Fruit fly (Drosophila melanogaster) whole organism, embryonic: Measurements from ENCODE around the gene zetaCOP.
A peak's percentile ranks its signal among the peaks of the same experiment; 100 is the strongest.

Experiments
- Abd-B ChIP-seq: fragments of 200-800 bp; sonication (Bioruptor generic); optimal IDR thresholded peaks from 2 replicates; lab custom pipeline; 2018; ENCODE audit warnings: missing biosample characterization, mild to moderate bottlenecking, missing genetic modification characterization, moderate library complexity
- Aef1 ChIP-seq: fragments of 200-800 bp; sonication (Bioruptor generic); IDR thresholded peaks from 3 replicates; pipeline ENCODE4 v1.3.6; 2022; ENCODE audit warnings: missing biosample characterization, missing genetic modification characterization
- Awh ChIP-seq: fragments of 200-800 bp; sonication (Bioruptor generic); IDR thresholded peaks from 2 replicates; pipeline ENCODE4, ENCODE4 v1.3.6; 2022; ENCODE audit warnings: missing biosample characterization, missing genetic modification characterization
- CG11247 ChIP-seq: fragments of 200-800 bp; sonication (Bioruptor generic); IDR thresholded peaks from 2 replicates; pipeline ENCODE4 v1.3.6; 2022; ENCODE audit warnings: missing biosample characterization, missing genetic modification characterization
- CG11560 ChIP-seq: fragments of 200-800 bp; sonication (Bioruptor generic); IDR thresholded peaks from 3 replicates; pipeline ENCODE4 v1.3.6; 2022; ENCODE audit warnings: missing biosample characterization, missing genetic modification characterization
- CG12104 ChIP-seq: fragments of 200-800 bp; sonication (Bioruptor generic); optimal IDR thresholded peaks from 3 replicates; lab custom pipeline; 2016; ENCODE audit warnings: missing biosample characterization, missing genetic modification characterization
- CG13624 ChIP-seq: fragments of 200-800 bp; sonication (Bioruptor generic); optimal IDR thresholded peaks from 2 replicates; lab custom pipeline; 2016; ENCODE audit warnings: missing biosample characterization, missing genetic modification characterization
- CG14014 ChIP-seq: fragments of 200-800 bp; sonication (Bioruptor generic); IDR thresholded peaks from 2 replicates; pipeline ENCODE4 v1.3.6; 2022; ENCODE audit warnings: missing biosample characterization, missing genetic modification characterization
- CG14050 ChIP-seq: fragments of 200-800 bp; sonication (Bioruptor generic); IDR thresholded peaks from 3 replicates; pipeline ENCODE4 v1.3.6; 2022; ENCODE audit warnings: missing biosample characterization, missing genetic modification characterization
- CG15514 ChIP-seq: fragments of 200-800 bp; sonication (Bioruptor generic); optimal IDR thresholded peaks from 3 replicates; lab custom pipeline; 2017; ENCODE audit warnings: missing biosample characterization, missing genetic modification characterization, mild to moderate bottlenecking, moderate library complexity, missing genetic modification reagents
- CG1603 ChIP-seq: fragments of 200-800 bp; sonication (Bioruptor generic); optimal IDR thresholded peaks from 2 replicates; lab custom pipeline; 2019; ENCODE audit warnings: missing biosample characterization, mild to moderate bottlenecking, missing genetic modification characterization, moderate library complexity
- CG17186 ChIP-seq: fragments of 200-800 bp; sonication (Bioruptor generic); optimal IDR thresholded peaks from 3 replicates; lab custom pipeline; 2017; ENCODE audit warnings: missing biosample characterization, missing genetic modification reagents, missing genetic modification characterization
- CG17912 ChIP-seq: fragments of 200-800 bp; sonication (Bioruptor generic); optimal IDR thresholded peaks from 2 replicates; lab custom pipeline; 2018; ENCODE audit warnings: missing biosample characterization, mild to moderate bottlenecking, missing genetic modification characterization
- CG2889 ChIP-seq: fragments of 200-800 bp; sonication (Bioruptor generic); IDR thresholded peaks from 3 replicates; pipeline ENCODE4 v1.3.6; 2022; ENCODE audit warnings: missing biosample characterization, missing genetic modification characterization
- CG31441 ChIP-seq: fragments of 200-800 bp; sonication (Bioruptor generic); IDR thresholded peaks from 2 replicates; pipeline ENCODE4 v1.3.6; 2022; ENCODE audit warnings: missing biosample characterization, missing genetic modification characterization
- CG3163 ChIP-seq: fragments of 200-800 bp; sonication (Bioruptor generic); optimal IDR thresholded peaks from 3 replicates; lab custom pipeline; 2016; ENCODE audit warnings: missing biosample characterization, missing genetic modification characterization
- CG33557 ChIP-seq: fragments of 200-800 bp; sonication (Bioruptor generic); optimal IDR thresholded peaks from 2 replicates; lab custom pipeline; 2019; ENCODE audit warnings: missing biosample characterization, mild to moderate bottlenecking, missing genetic modification characterization, moderate library complexity
- CG3838 ChIP-seq: fragments of 200-800 bp; sonication (Bioruptor generic); optimal IDR thresholded peaks from 3 replicates; lab custom pipeline; 2016; ENCODE audit warnings: missing biosample characterization, missing genetic modification characterization
- CG4282 ChIP-seq: fragments of 200-800 bp; sonication (Bioruptor generic); optimal IDR thresholded peaks from 2 replicates; lab custom pipeline; 2016; ENCODE audit warnings: missing biosample characterization, missing genetic modification characterization
- CG43689 ChIP-seq: fragments of 200-800 bp; sonication (Bioruptor generic); IDR thresholded peaks from 2 replicates; pipeline ENCODE4 v1.3.6; 2022; ENCODE audit warnings: missing biosample characterization, missing genetic modification characterization
- CG7271 ChIP-seq: fragments of 200-800 bp; sonication (Bioruptor generic); optimal IDR thresholded peaks from 2 replicates; lab custom pipeline; 2018; ENCODE audit warnings: missing biosample characterization, mild to moderate bottlenecking, missing genetic modification characterization, moderate library complexity
- CG9727 ChIP-seq: fragments of 200-800 bp; sonication (Bioruptor generic); optimal IDR thresholded peaks from 3 replicates; lab custom pipeline; 2017; ENCODE audit warnings: missing biosample characterization, mild to moderate bottlenecking, missing genetic modification characterization
- CrebB ChIP-seq: fragments of 200-800 bp; sonication (Bioruptor generic); optimal IDR thresholded peaks from 3 replicates; lab custom pipeline; 2018; ENCODE audit warnings: missing biosample characterization, mild to moderate bottlenecking, missing genetic modification characterization
- Dip3 ChIP-seq: fragments of 200-800 bp; sonication (Bioruptor generic); optimal IDR thresholded peaks from 3 replicates; lab custom pipeline; 2016; ENCODE audit warnings: missing biosample characterization, missing genetic modification characterization
- Dp ChIP-seq: fragments of 200-800 bp; sonication (Bioruptor generic); optimal IDR thresholded peaks from 2 replicates; lab custom pipeline; 2018; ENCODE audit warnings: missing biosample characterization, mild to moderate bottlenecking, missing genetic modification characterization, moderate library complexity
- Dref ChIP-seq: fragments of 200-800 bp; sonication (Bioruptor generic); IDR thresholded peaks from 2 replicates; pipeline ENCODE4 v1.3.6; 2022; ENCODE audit warnings: missing biosample characterization, missing genetic modification characterization
- ERR ChIP-seq: fragments of 200-800 bp; sonication (Bioruptor generic); optimal IDR thresholded peaks from 2 replicates; lab custom pipeline; 2016; ENCODE audit warnings: missing biosample characterization, missing genetic modification characterization
- Elba2 ChIP-seq: fragments of 200-800 bp; sonication (Bioruptor generic); optimal IDR thresholded peaks from 3 replicates; lab custom pipeline; 2016; ENCODE audit warnings: missing biosample characterization, missing genetic modification characterization
- HLH3B ChIP-seq: fragments of 200-800 bp; sonication (Bioruptor generic); IDR thresholded peaks from 2 replicates; pipeline ENCODE4 v1.3.6; 2022; ENCODE audit warnings: missing biosample characterization, missing genetic modification characterization
- HmgZ ChIP-seq: fragments of 200-800 bp; sonication (Bioruptor generic); optimal IDR thresholded peaks from 2 replicates; lab custom pipeline; 2018; ENCODE audit warnings: missing biosample characterization, mild to moderate bottlenecking, missing genetic modification characterization
- Hr39 ChIP-seq: fragments of >200 bp; optimal IDR thresholded peaks from 2 replicates; lab custom pipeline; 2017
- Lhr ChIP-seq: fragments of 200-800 bp; sonication (Bioruptor generic); optimal IDR thresholded peaks from 3 replicates; lab custom pipeline; 2017; ENCODE audit warnings: mild to moderate bottlenecking, missing biosample characterization, missing genetic modification reagents, missing genetic modification characterization
- NK7.1 ChIP-seq: fragments of 200-800 bp; sonication (Bioruptor generic); optimal IDR thresholded peaks from 3 replicates; lab custom pipeline; 2016; ENCODE audit warnings: missing biosample characterization, missing genetic modification characterization
- Ssrp ChIP-seq: fragments of 200-800 bp; sonication (Bioruptor generic); optimal IDR thresholded peaks from 2 replicates; lab custom pipeline; 2018; ENCODE audit warnings: missing biosample characterization, mild to moderate bottlenecking, missing genetic modification characterization, moderate library complexity
- Tbp ChIP-seq: fragments of >200 bp; optimal IDR thresholded peaks from 2 replicates; lab custom pipeline; 2018; ENCODE audit warnings: missing biosample characterization, missing genetic modification characterization
- Xrp1 ChIP-seq: fragments of 200-800 bp; sonication (Bioruptor generic); IDR thresholded peaks from 2 replicates; pipeline ENCODE4 v1.3.6; 2022; ENCODE audit warnings: missing biosample characterization, missing genetic modification characterization
- ase ChIP-seq: fragments of 200-800 bp; sonication (Bioruptor generic); IDR thresholded peaks from 3 replicates; pipeline ENCODE4 v1.3.6; 2022; ENCODE audit warnings: missing biosample characterization, missing genetic modification characterization
- chif ChIP-seq, 2 experiments: fragments of 200-800 bp; sonication (Bioruptor generic); optimal IDR thresholded peaks; 3 replicates each; lab custom pipeline; 2016; ENCODE audit warnings: missing biosample characterization in 2 of 2, missing genetic modification characterization in 2 of 2
- chm ChIP-seq: fragments of 200-800 bp; sonication (Bioruptor generic); IDR thresholded peaks from 2 replicates; pipeline ENCODE4 v1.3.6; 2022; ENCODE audit warnings: missing biosample characterization, missing genetic modification characterization
- gt ChIP-seq: fragments of 200-800 bp; sonication (Bioruptor generic); IDR thresholded peaks from 2 replicates; pipeline ENCODE4 v1.3.6; 2022; ENCODE audit warnings: missing biosample characterization, missing genetic modification characterization
- ham ChIP-seq: fragments of 200-800 bp; sonication (Bioruptor generic); IDR thresholded peaks from 2 replicates; pipeline ENCODE4 v1.3.6; 2022; ENCODE audit warnings: missing biosample characterization, missing genetic modification characterization
- jigr1 ChIP-seq: fragments of 200-800 bp; sonication (Bioruptor generic); IDR thresholded peaks from 3 replicates; pipeline ENCODE4 v1.3.6; 2022; ENCODE audit warnings: missing biosample characterization, missing genetic modification characterization
- odd ChIP-seq: fragments of 200-800 bp; sonication (Bioruptor generic); optimal IDR thresholded peaks from 2 replicates; lab custom pipeline; 2017; ENCODE audit warnings: missing biosample characterization, mild to moderate bottlenecking, missing genetic modification characterization
- onecut ChIP-seq: fragments of 200-800 bp; sonication (Bioruptor generic); IDR thresholded peaks from 2 replicates; pipeline ENCODE4 v1.3.6; 2022; ENCODE audit warnings: missing biosample characterization, missing genetic modification characterization
- pan ChIP-seq, 4 experiments: fragments of >200 bp in 3 of 4; fragments of 200-800 bp in 1 of 4; sonication (Bioruptor generic) in 1 of 4; optimal IDR thresholded peaks in 3 of 4; IDR thresholded peaks in 1 of 4; 2 replicates each; pipeline versions ENCODE4 v1.3.6 to Lab custom; 2017 to 2022; ENCODE audit warnings: missing biosample characterization in 2 of 4, missing genetic modification characterization in 2 of 4, mixed read lengths in 1 of 4
- prd ChIP-seq, 3 experiments: fragments of >200 bp in 2 of 3; fragments of 200-800 bp in 1 of 3; sonication (Bioruptor generic) in 1 of 3; optimal IDR thresholded peaks in 2 of 3; IDR thresholded peaks in 1 of 3; 2 replicates in 2 of 3; 3 replicates in 1 of 3; pipeline versions ENCODE4 v1.3.6 to Lab custom; 2017 to 2022; ENCODE audit warnings: missing biosample characterization in 1 of 3, missing genetic modification characterization in 1 of 3
- row ChIP-seq: fragments of 200-800 bp; sonication (Bioruptor generic); IDR thresholded peaks from 3 replicates; pipeline ENCODE4 v1.3.6; 2022; ENCODE audit warnings: missing biosample characterization, missing genetic modification characterization
- run ChIP-seq: fragments of 200-800 bp; sonication (Bioruptor generic); optimal IDR thresholded peaks from 3 replicates; lab custom pipeline; 2018; ENCODE audit warnings: missing biosample characterization, mild to moderate bottlenecking, missing genetic modification characterization
- sim ChIP-seq: fragments of 200-800 bp; sonication (Bioruptor generic); IDR thresholded peaks from 2 replicates; pipeline ENCODE4 v1.3.6; 2022; ENCODE audit warnings: missing biosample characterization, missing genetic modification characterization
- tio ChIP-seq: fragments of 200-800 bp; sonication (Bioruptor generic); optimal IDR thresholded peaks from 2 replicates; lab custom pipeline; 2017; ENCODE audit warnings: missing biosample characterization, missing genetic modification characterization, inconsistent platforms
- zfh1 ChIP-seq: fragments of 200-800 bp; sonication (Bioruptor generic); IDR thresholded peaks from 3 replicates; pipeline ENCODE4 v1.3.6; 2022; ENCODE audit warnings: missing biosample characterization, missing genetic modification characterization
- zfh2 ChIP-seq: fragments of 200-800 bp; sonication (Bioruptor generic); optimal IDR thresholded peaks from 2 replicates; lab custom pipeline; 2016; ENCODE audit warnings: missing biosample characterization, missing genetic modification characterization

The zetaCOP gene

dm6 chr3L:16640509-16641068 lies 32.8 kb downstream of the zetaCOP start (continued):
- TF ChIP-seq Tbp = no peak
- TF ChIP-seq Lhr (GFP tag; lab: Kevin White, UChicago) = peak; percentile 38
- TF ChIP-seq ham (GFP tag; lab: Robert Waterston, UW) = no peak
- no peak for TF ChIP-seq CG15514 (GFP tag; lab: Kevin White, UChicago)
- TF ChIP-seq Ssrp (tag; lab: Kevin White, UChicago) = no peak
- TF ChIP-seq CG31441 = peak; percentile 76
- no peak for TF ChIP-seq CG11560
- no peak for TF ChIP-seq CG2889 (GFP tag; lab: Robert Waterston, UW)
- TF ChIP-seq CG7271 (tag; lab: Kevin White, UChicago) = peak; percentile 66
- no peak for TF ChIP-seq Dp (GFP tag; lab: Kevin White, UChicago)
- TF ChIP-seq gt (GFP tag; lab: Robert Waterston, UW) = no peak
- TF ChIP-seq CG13624 (GFP tag; lab: Kevin White, UChicago) = no peak
- TF ChIP-seq CG3838 (GFP tag; lab: Kevin White, UChicago) = no peak
- no peak for TF ChIP-seq Hr39 (lab: Kevin White, UChicago)
- no peak for TF ChIP-seq Abd-B
- no peak for TF ChIP-seq NK7.1
- TF ChIP-seq CG3163 (GFP tag; lab: Kevin White, UChicago) = no peak
- TF ChIP-seq CG14050 = no peak
- no peak for TF ChIP-seq chif (GFP tag; optimal IDR thresholded peaks at IDR 0.05; lab: Kevin White, UChicago)
- TF ChIP-seq CG33557 (GFP tag; lab: Kevin White, UChicago) = peak; percentile 51
- TF ChIP-seq CG4282 (GFP tag; lab: Kevin White, UChicago) = no peak
- TF ChIP-seq CG14014 = no peak
- no peak for TF ChIP-seq row
- peak; percentile 32 for TF ChIP-seq odd (GFP tag; lab: Kevin White, UChicago)
- no peak for TF ChIP-seq CG1603 (tag; lab: Kevin White, UChicago)
- no peak for TF ChIP-seq sim (GFP tag; lab: Robert Waterston, UW)
- no peak for TF ChIP-seq tio
- no peak for TF ChIP-seq jigr1 (GFP tag; lab: Robert Waterston, UW)
- TF ChIP-seq CG17186 = no peak
- no peak for TF ChIP-seq CG17912 (GFP tag; lab: Kevin White, UChicago)
- no peak for TF ChIP-seq CG11247 (GFP tag; lab: Robert Waterston, UW)
- no peak for TF ChIP-seq run (tag; lab: Kevin White, UChicago)
- no peak for TF ChIP-seq pan (optimal IDR thresholded peaks at IDR 0.05; lab: Kevin White, UChicago)
- TF ChIP-seq pan (GFP tag; optimal IDR thresholded peaks at IDR 0.05 in 1 of 2, IDR thresholded peaks at IDR 0.05 in 1 of 2) = peak in 1 of 2 experiments; percentile 13
- TF ChIP-seq Aef1 (GFP tag; lab: Robert Waterston, UW) = no peak
- no peak for TF ChIP-seq HmgZ (tag; lab: Kevin White, UChicago)
- no peak for TF ChIP-seq zfh1
- no peak for TF ChIP-seq ERR (GFP tag; lab: Kevin White, UChicago)
- TF ChIP-seq CG43689 (GFP tag; lab: Robert Waterston, UW) = no peak
- TF ChIP-seq onecut = no peak
- TF ChIP-seq ase (GFP tag; lab: Robert Waterston, UW) = no peak
- no peak for TF ChIP-seq Dip3 (GFP tag; lab: Kevin White, UChicago)
- TF ChIP-seq prd (optimal IDR thresholded peaks at IDR 0.05; lab: Kevin White, UChicago) = no peak
- TF ChIP-seq prd (GFP tag; IDR thresholded peaks at IDR 0.05; lab: Robert Waterston, UW) = no peak
- no peak for TF ChIP-seq zfh2
- no peak for TF ChIP-seq CG12104 (GFP tag; lab: Kevin White, UChicago)
- no peak for TF ChIP-seq Dref
- peak; percentile 73 for TF ChIP-seq Xrp1 (GFP tag; lab: Robert Waterston, UW)
- TF ChIP-seq Elba2 (GFP tag; lab: Kevin White, UChicago) = no peak
- TF ChIP-seq CrebB (tag; lab: Kevin White, UChicago) = no peak
- no peak for TF ChIP-seq Awh (GFP tag; lab: Robert Waterston, UW)
- no peak for TF ChIP-seq chm (GFP tag; lab: Robert Waterston, UW)
- TF ChIP-seq HLH3B (GFP tag; lab: Robert Waterston, UW) = no peak
- TF ChIP-seq CG9727 (GFP tag; lab: Kevin White, UChicago) = peak; percentile 79
